Fruit fly (Drosophila melanogaster) Kc167 (cell line): ENCODE results near the gene CG10333.

Source experiments
- Myc ChIP-seq: fragments of >200 bp; optimal IDR thresholded peaks from 2 replicates; lab custom pipeline; 2017; ENCODE audit warnings: missing external identifiers
- Sin3A ChIP-seq: fragments of >200 bp; optimal IDR thresholded peaks from 2 replicates; lab custom pipeline; 2018; ENCODE audit warnings: missing external identifiers
- h ChIP-seq: fragments of >200 bp; optimal IDR thresholded peaks from 3 replicates; lab custom pipeline; 2018; ENCODE audit warnings: missing external identifiers
- insv ChIP-seq: fragments of >200 bp; optimal IDR thresholded peaks from 3 replicates; lab custom pipeline; 2018; ENCODE audit warnings: missing external identifiers
- psq ChIP-seq: fragments of >200 bp; optimal IDR thresholded peaks from 2 replicates; lab custom pipeline; 2017; ENCODE audit warnings: missing external identifiers
- ttk ChIP-seq: sonication (Bioruptor generic); optimal IDR thresholded peaks from 2 replicates; lab custom pipeline; 2017; ENCODE audit warnings: missing external identifiers

Gene CG10333

dm6 chr2L:18630611-18631221 lies 24.1 kb downstream of the CG10333 start:
- TF ChIP-seq ttk (lab: Kevin White, UChicago), result no peak
- no peak for TF ChIP-seq h (lab: Kevin White, UChicago)
- no peak for TF ChIP-seq Sin3A (lab: Kevin White, UChicago)
- no peak for TF ChIP-seq psq (lab: Kevin White, UChicago)
- no peak for TF ChIP-seq insv
- TF ChIP-seq Myc (lab: Kevin White, UChicago), result no peak

dm6 chr2L:18632389-18632788 lies 25.8 kb downstream of the CG10333 start:
- TF ChIP-seq insv (no peak), h (lab: Kevin White, UChicago) (no peak), ttk (lab: Kevin White, UChicago) (no peak), Myc (lab: Kevin White, UChicago) (no peak), psq (lab: Kevin White, UChicago) (no peak), Sin3A (lab: Kevin White, UChicago) (no peak)

- TF ChIP-seq psq (lab: Kevin White, UChicago) (no peak), ttk (lab: Kevin White, UChicago) (no peak), Myc (lab: Kevin White, UChicago) (no peak), insv (no peak), h (lab: Kevin White, UChicago) (no peak), Sin3A (lab: Kevin White, UChicago) (no peak)
Observed at dm6 chr2L:18638945-18639344, 32.3 kb downstream of the CG10333 start.

DNA sequence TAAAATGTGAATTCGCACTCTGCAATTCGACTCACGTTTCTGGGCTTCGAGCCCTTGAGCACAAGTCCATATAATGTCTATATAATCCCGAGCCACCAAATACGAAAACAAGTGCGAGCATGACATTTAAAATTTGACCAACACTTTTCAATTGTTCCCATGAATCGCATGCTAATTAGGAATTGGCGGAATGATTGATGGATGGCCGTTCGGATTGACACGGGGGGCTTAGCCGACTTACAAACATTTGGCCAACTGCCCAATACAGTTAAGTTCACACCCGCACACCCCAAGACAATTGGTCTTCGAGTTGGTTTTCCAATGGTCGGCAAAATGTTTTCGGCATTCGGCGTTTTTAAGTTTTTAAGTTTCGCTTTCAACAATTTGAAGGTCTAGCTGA lies 34.5 kb downstream of the CG10333 start:
- no peak for TF ChIP-seq ttk (lab: Kevin White, UChicago)
- no peak for TF ChIP-seq insv
- no peak for TF ChIP-seq h (lab: Kevin White, UChicago)
- no peak for TF ChIP-seq Myc (lab: Kevin White, UChicago)
- no peak for TF ChIP-seq Sin3A (lab: Kevin White, UChicago)
- no peak for TF ChIP-seq psq (lab: Kevin White, UChicago)

dm6 chr2L:18645468-18645867 lies 38.8 kb downstream of the CG10333 start:
- TF ChIP-seq h (lab: Kevin White, UChicago), result no peak
- TF ChIP-seq ttk (lab: Kevin White, UChicago), result no peak
- no peak for TF ChIP-seq psq (lab: Kevin White, UChicago)
- TF ChIP-seq insv, result no peak
- no peak for TF ChIP-seq Myc (lab: Kevin White, UChicago)
- TF ChIP-seq Sin3A (lab: Kevin White, UChicago), result no peak

DNA sequence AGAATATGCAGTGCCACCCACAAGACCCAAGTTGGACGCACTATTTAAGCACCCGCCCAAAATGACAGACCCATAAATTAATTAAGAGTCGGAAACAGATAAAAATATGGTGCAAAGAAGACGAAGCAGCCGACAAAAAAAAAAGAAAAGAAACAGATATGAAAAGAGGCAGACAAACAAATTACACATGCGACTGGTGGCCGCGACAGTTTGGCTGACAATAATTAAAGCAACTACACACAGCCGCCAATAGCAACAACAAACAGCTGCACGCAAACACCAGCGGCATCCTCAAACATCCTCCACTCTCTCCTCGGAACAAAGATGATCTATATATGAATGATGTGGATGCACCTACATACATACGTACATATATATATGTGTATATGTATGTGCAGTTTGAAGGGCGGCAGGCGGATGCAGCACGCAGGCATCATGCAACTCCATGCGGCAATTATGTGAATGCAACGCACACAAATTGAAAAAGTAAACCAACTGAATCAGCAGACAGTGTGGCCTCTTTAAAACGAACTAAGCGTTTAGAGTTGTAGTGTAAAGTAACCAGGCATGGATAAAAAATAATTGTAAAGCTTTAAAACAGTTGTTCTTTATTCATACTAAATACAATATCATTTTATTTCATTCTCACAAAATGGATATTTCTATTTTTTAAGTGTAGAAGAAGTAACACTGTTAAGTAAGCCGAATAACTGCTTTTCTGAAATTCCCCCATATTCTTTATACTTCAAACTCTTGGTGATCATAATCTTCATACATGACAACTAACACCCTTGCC lies 41.4 kb downstream of the CG10333 start:
- TF ChIP-seq h (lab: Kevin White, UChicago), result no peak
- no peak for TF ChIP-seq Sin3A (lab: Kevin White, UChicago)
- no peak for TF ChIP-seq psq (lab: Kevin White, UChicago)
- TF ChIP-seq ttk (lab: Kevin White, UChicago), result no peak
- TF ChIP-seq Myc (lab: Kevin White, UChicago), result no peak
- no peak for TF ChIP-seq insv

- no peak for TF ChIP-seq insv
- TF ChIP-seq h (lab: Kevin White, UChicago), result no peak
- no peak for TF ChIP-seq Sin3A (lab: Kevin White, UChicago)
- TF ChIP-seq ttk (lab: Kevin White, UChicago), result no peak
- no peak for TF ChIP-seq Myc (lab: Kevin White, UChicago)
- TF ChIP-seq psq (lab: Kevin White, UChicago), result no peak
Observed at dm6 chr2L:18652663-18653327, 46.2 kb downstream of the CG10333 start, which contains the start of gene Cyp310a1. Gene Cyp310a1, minus strand, starts transcription at chr2L:18653010.

dm6 chr2L:18653328-18653675 lies 46.7 kb downstream of the CG10333 start:
- TF ChIP-seq Myc (lab: Kevin White, UChicago) (no peak), ttk (lab: Kevin White, UChicago) (no peak), h (lab: Kevin White, UChicago) (no peak), psq (lab: Kevin White, UChicago) (no peak), insv (no peak), Sin3A (lab: Kevin White, UChicago) (no peak)

DNA sequence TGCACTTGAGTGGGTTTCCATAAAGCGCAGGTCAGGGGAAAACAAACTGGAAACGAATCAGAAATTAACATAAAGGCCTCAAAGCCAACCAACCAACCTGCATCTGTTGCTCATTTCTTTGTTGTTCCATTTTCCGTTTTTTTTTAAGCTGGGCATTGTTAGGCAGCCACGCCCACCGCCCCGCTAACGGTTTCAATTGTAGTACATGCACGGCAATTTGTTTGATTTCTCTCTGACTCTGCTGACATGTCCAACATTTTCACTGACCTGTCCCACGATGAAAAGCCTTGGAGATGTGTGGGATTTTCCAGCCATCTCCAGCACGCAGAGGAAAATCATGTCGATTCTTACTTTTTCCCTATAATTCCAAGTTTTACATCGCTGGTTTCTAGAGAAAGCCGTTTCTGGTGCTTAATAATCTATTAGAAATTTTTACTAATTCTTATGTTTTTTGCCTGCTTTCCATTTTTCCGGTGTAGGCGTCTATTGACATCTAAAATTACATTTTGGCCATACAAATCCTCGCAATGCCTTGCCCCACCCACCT lies 50.1 kb downstream of the CG10333 start:
- TF ChIP-seq Sin3A (lab: Kevin White, UChicago) (no peak), psq (lab: Kevin White, UChicago) (no peak), ttk (lab: Kevin White, UChicago) (no peak), h (lab: Kevin White, UChicago) (no peak), insv (no peak), Myc (lab: Kevin White, UChicago) (no peak)

DNA sequence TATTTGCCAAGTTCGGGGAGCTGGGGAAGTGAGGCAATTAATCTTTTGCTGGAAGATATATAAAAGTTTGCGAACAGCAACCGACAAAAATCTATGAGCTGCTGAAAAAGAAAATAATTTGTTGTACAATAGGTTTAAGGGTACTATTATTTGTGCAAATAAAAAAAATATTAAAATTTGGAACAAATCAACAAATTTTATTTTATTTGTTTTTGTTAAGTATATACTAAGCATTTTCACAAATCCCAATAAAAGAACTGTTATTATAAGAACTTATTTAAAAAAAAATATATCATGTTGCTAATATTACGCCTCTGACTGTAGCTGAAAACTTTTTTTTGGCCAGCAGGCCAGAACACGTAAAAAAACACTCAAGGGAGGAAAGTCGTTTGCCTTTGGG lies 51.5 kb downstream of the CG10333 start:
- TF ChIP-seq Sin3A (lab: Kevin White, UChicago), result no peak
